Worm (Caenorhabditis elegans) whole organism, early embryonic: Measurements from ENCODE around the gene srg-65.

Source experiments
- B0310.2 ChIP-seq: sonication (generic microtip); optimal IDR thresholded peaks from 2 replicates; lab custom pipeline; 2016; ENCODE audit warnings: mild to moderate bottlenecking, missing genetic modification characterization, missing compliant biosample characterization
- ama-1 ChIP-seq: fragments of 150-350 bp; optimal IDR thresholded peaks from 2 replicates; lab custom pipeline; 2014
- ceh-13 ChIP-seq: fragments of 200-800 bp; sonication (Bioruptor generic); optimal IDR thresholded peaks from 2 replicates; lab custom pipeline; 2018; ENCODE audit warnings: mild to moderate bottlenecking, missing genetic modification characterization, missing compliant biosample characterization
- ceh-36 ChIP-seq: sonication (generic microtip); optimal IDR thresholded peaks from 2 replicates; lab custom pipeline; 2016; ENCODE audit warnings: missing genetic modification characterization, inconsistent platforms, missing compliant biosample characterization
- ets-7 ChIP-seq: sonication (generic microtip); optimal IDR thresholded peaks from 2 replicates; lab custom pipeline; 2016; ENCODE audit warnings: missing genotype, missing genetic modification characterization, missing compliant biosample characterization
- flt-1 ChIP-seq: fragments of 200-800 bp; sonication (Bioruptor generic); IDR thresholded peaks from 2 replicates; pipeline ENCODE4 v1.3.6; 2022; ENCODE audit warnings: missing genetic modification characterization, missing compliant biosample characterization
- scrt-1 ChIP-seq: fragments of 200-800 bp; sonication (Bioruptor generic); IDR thresholded peaks from 2 replicates; pipeline ENCODE4 v1.3.6; 2022; ENCODE audit warnings: missing genetic modification characterization, missing compliant biosample characterization
- tra-4 ChIP-seq: sonication (generic microtip); optimal IDR thresholded peaks from 2 replicates; lab custom pipeline; 2017; ENCODE audit warnings: missing genetic modification characterization, missing compliant biosample characterization

DNA sequence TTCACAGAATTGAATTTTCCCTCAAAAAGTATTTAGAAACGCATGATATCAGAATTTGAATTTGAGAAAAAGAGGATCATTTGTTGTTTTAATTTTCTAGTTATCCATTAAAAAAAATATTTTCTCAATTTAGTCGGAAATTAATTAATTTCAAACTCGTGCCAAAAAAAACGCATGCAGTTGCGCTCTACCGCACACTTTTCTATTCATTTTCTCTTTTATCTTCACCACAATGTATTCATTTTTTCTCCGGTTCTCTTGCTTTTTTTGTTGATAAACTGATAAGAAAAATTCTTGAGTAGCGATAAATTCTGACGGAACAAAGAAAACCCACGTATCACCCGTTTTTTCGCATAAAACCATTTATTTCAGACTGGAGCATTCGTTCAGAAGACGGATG lies 51.7 kb downstream of the srg-65 start, which contains the start of gene acl-6:
- TF ChIP-seq B0310.2 (no peak), flt-1 (no peak), ama-1 (lab: Kevin White, UChicago) (no peak), ceh-13 (GFP tag; lab: Kevin White, UChicago) (no peak), ets-7 (tag; lab: Kevin White, UChicago) (no peak), tra-4 (no peak), ceh-36 (tag; lab: Kevin White, UChicago) (no peak), scrt-1 (GFP tag; lab: Robert Waterston, UW) (no peak)
